Worm (Caenorhabditis elegans) whole organism, mixed stage, embryonic: ENCODE results near the gene F42G4.5.

Experiments used
- ceh-83 ChIP-seq: fragments of 200-800 bp; sonication (Bioruptor generic); optimal IDR thresholded peaks from 2 replicates; lab custom pipeline; 2018; ENCODE audit warnings: mild to moderate bottlenecking, missing genetic modification characterization, missing compliant biosample characterization
- elt-1 ChIP-seq: sonication (generic microtip); optimal IDR thresholded peaks from 2 replicates; lab custom pipeline; 2017; ENCODE audit warnings: missing genetic modification characterization, mild to moderate bottlenecking, missing compliant biosample characterization, antibody characterized with exemption, moderate library complexity, borderline replicate concordance; ENCODE audit not compliant: insufficient read depth
- lsy-2 ChIP-seq: fragments of 150-350 bp; optimal IDR thresholded peaks from 2 replicates; lab custom pipeline; 2014; ENCODE audit warnings: missing biosample characterization, missing genetic modification characterization
- mab-5 ChIP-seq: fragments of 150-350 bp; optimal IDR thresholded peaks from 2 replicates; lab custom pipeline; 2014; ENCODE audit warnings: missing biosample characterization, missing genetic modification characterization
- mep-1 ChIP-seq: fragments of 150-350 bp; optimal IDR thresholded peaks from 2 replicates; lab custom pipeline; 2017; ENCODE audit warnings: missing biosample characterization, missing genetic modification reagents, missing genetic modification characterization, inconsistent platforms
- nhr-28 ChIP-seq: fragments of 150-350 bp; optimal IDR thresholded peaks from 2 replicates; lab custom pipeline; 2014; ENCODE audit warnings: missing biosample characterization, missing genetic modification characterization
- nhr-76 ChIP-seq: sonication (generic microtip); optimal IDR thresholded peaks from 2 replicates; lab custom pipeline; 2017; ENCODE audit warnings: missing biosample characterization, missing genetic modification characterization
- pha-4 ChIP-seq: fragments of 150-350 bp; optimal IDR thresholded peaks from 2 replicates; lab custom pipeline; 2018; ENCODE audit warnings: missing biosample characterization, missing genetic modification reagents, missing genetic modification characterization
- snpc-4 ChIP-seq: fragments of 150-350 bp; optimal IDR thresholded peaks from 2 replicates; lab custom pipeline; 2014; ENCODE audit warnings: missing biosample characterization, missing genetic modification characterization
- tbx-8 ChIP-seq: fragments of 200-800 bp; sonication (Bioruptor generic); optimal IDR thresholded peaks from 2 replicates; lab custom pipeline; 2018; ENCODE audit warnings: mild to moderate bottlenecking, missing genetic modification characterization, moderate library complexity, missing compliant biosample characterization

DNA sequence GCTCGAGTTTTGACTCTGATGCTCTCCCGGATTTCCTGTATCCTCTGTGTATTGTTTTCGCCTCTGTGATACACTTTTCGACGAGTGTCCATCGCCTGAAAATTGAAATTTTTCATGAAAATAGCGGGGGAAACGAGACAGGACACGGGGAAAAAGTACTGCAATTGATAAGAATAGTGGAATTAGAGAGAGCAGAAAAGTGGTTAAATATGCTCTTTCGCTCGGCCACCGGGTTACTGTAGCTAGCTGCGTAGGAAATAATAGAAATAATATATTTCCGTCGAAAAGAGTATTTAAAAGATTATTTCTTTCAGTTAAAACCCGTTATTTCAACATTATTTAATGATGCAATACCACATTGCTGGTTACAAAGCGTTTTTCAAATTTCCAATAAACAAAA, 43.4 kb downstream of the F42G4.5 start, which contains the start of gene rict-1:
- TF ChIP-seq nhr-76 (tag; lab: Kevin White, UChicago) (no peak), nhr-28 (tag; lab: Kevin White, UChicago) (no peak), mab-5 (tag; lab: Kevin White, UChicago) (no peak), pha-4 (no peak), elt-1 (tag; lab: Kevin White, UChicago) (no peak), snpc-4 (tag; lab: Kevin White, UChicago) (no peak), lsy-2 (no peak), mep-1 (tag; lab: Kevin White, UChicago) (no peak), tbx-8 (GFP tag; lab: Kevin White, UChicago) (no peak), ceh-83 (GFP tag; lab: Kevin White, UChicago) (no peak)
